Fruit fly (Drosophila melanogaster) whole organism, embryonic: ENCODE results near the gene AstC.

Source experiments
- ATbp ChIP-seq: fragments of 200-800 bp; sonication (Bioruptor generic); optimal IDR thresholded peaks from 2 replicates; lab custom pipeline; 2017; ENCODE audit warnings: missing biosample characterization, mild to moderate bottlenecking, missing genetic modification characterization, missing genetic modification reagents
- CG10209 ChIP-seq: fragments of 200-800 bp; sonication (Bioruptor generic); optimal IDR thresholded peaks from 3 replicates; lab custom pipeline; 2017; ENCODE audit warnings: missing biosample characterization, mild to moderate bottlenecking, missing genetic modification characterization, missing genetic modification reagents
- CG10979 ChIP-seq: fragments of 200-800 bp; sonication (Bioruptor generic); optimal IDR thresholded peaks from 2 replicates; lab custom pipeline; 2018; ENCODE audit warnings: missing biosample characterization, mild to moderate bottlenecking, missing genetic modification characterization, moderate library complexity
- CG11504 ChIP-seq: fragments of 200-800 bp; sonication (Bioruptor generic); optimal IDR thresholded peaks from 3 replicates; lab custom pipeline; 2019; ENCODE audit warnings: missing biosample characterization, mild to moderate bottlenecking, missing genetic modification characterization, moderate library complexity
- CG14860 ChIP-seq: fragments of 200-800 bp; sonication (Bioruptor generic); IDR thresholded peaks from 3 replicates; pipeline ENCODE4 v1.3.6; 2022; ENCODE audit warnings: missing biosample characterization, missing genetic modification characterization; ENCODE audit not compliant: partially characterized antibody
- CG15601 ChIP-seq: fragments of 200-800 bp; sonication (Bioruptor generic); optimal IDR thresholded peaks from 3 replicates; lab custom pipeline; 2019; ENCODE audit warnings: missing biosample characterization, mild to moderate bottlenecking, missing genetic modification characterization, moderate library complexity
- CG16813 ChIP-seq: fragments of 200-800 bp; sonication (Bioruptor generic); IDR thresholded peaks from 3 replicates; pipeline ENCODE4 v1.3.6; 2022; ENCODE audit warnings: missing biosample characterization, missing genetic modification characterization; ENCODE audit not compliant: partially characterized antibody
- CG17612 ChIP-seq: fragments of 200-800 bp; sonication (Bioruptor generic); IDR thresholded peaks from 2 replicates; pipeline ENCODE4 v1.3.6; 2022; ENCODE audit warnings: missing biosample characterization, missing genetic modification characterization
- CG18619 ChIP-seq: fragments of 200-800 bp; sonication (Bioruptor generic); optimal IDR thresholded peaks from 3 replicates; lab custom pipeline; 2017; ENCODE audit warnings: missing biosample characterization, mild to moderate bottlenecking, missing genetic modification characterization
- CG18764 ChIP-seq: fragments of 200-800 bp; sonication (Bioruptor generic); optimal IDR thresholded peaks from 3 replicates; lab custom pipeline; 2016; ENCODE audit warnings: missing biosample characterization, missing genetic modification characterization
- CG2129 ChIP-seq: fragments of 200-800 bp; sonication (Bioruptor generic); IDR thresholded peaks from 2 replicates; pipeline ENCODE4 v1.3.6; 2022; ENCODE audit warnings: missing biosample characterization, missing genetic modification characterization; ENCODE audit not compliant: partially characterized antibody
- CG2199 ChIP-seq: fragments of 200-800 bp; sonication (Bioruptor generic); IDR thresholded peaks from 3 replicates; pipeline ENCODE4 v1.3.6; 2022; ENCODE audit warnings: missing biosample characterization, missing genetic modification characterization
- CG2889 ChIP-seq: fragments of 200-800 bp; sonication (Bioruptor generic); IDR thresholded peaks from 3 replicates; pipeline ENCODE4 v1.3.6; 2022; ENCODE audit warnings: missing biosample characterization, missing genetic modification characterization
- CG32767 ChIP-seq: fragments of 200-800 bp; sonication (Bioruptor generic); IDR thresholded peaks from 2 replicates; pipeline ENCODE4 v1.3.6; 2022; ENCODE audit warnings: missing biosample characterization, missing genetic modification characterization
- CG42726 ChIP-seq: fragments of 200-800 bp; sonication (Bioruptor generic); IDR thresholded peaks from 2 replicates; pipeline ENCODE4 v1.3.6; 2022; ENCODE audit warnings: missing biosample characterization, missing genetic modification characterization; ENCODE audit not compliant: partially characterized antibody
- CG4282 ChIP-seq: fragments of 200-800 bp; sonication (Bioruptor generic); optimal IDR thresholded peaks from 2 replicates; lab custom pipeline; 2016; ENCODE audit warnings: missing biosample characterization, missing genetic modification characterization
- CG4820 ChIP-seq: fragments of 200-800 bp; sonication (Bioruptor generic); optimal IDR thresholded peaks from 3 replicates; lab custom pipeline; 2016; ENCODE audit warnings: missing biosample characterization, missing genetic modification characterization
- CG6175 ChIP-seq: fragments of 200-800 bp; sonication (Bioruptor generic); IDR thresholded peaks from 3 replicates; pipeline ENCODE4 v1.3.6; 2022; ENCODE audit warnings: missing biosample characterization, missing genetic modification characterization
- CG8924 ChIP-seq: fragments of 200-800 bp; optimal IDR thresholded peaks from 3 replicates; lab custom pipeline; 2019; ENCODE audit warnings: missing biosample characterization, mild to moderate bottlenecking, missing genetic modification characterization, moderate library complexity
- CG9727 ChIP-seq: fragments of 200-800 bp; sonication (Bioruptor generic); optimal IDR thresholded peaks from 3 replicates; lab custom pipeline; 2017; ENCODE audit warnings: missing biosample characterization, mild to moderate bottlenecking, missing genetic modification characterization
- Chrac-16 ChIP-seq: fragments of 200-800 bp; sonication (Bioruptor generic); optimal IDR thresholded peaks from 3 replicates; lab custom pipeline; 2016; ENCODE audit warnings: missing biosample characterization, missing genetic modification characterization
- CkIIα-i1 ChIP-seq: fragments of 200-800 bp; sonication (Bioruptor generic); IDR thresholded peaks from 2 replicates; pipeline ENCODE4 v1.3.6; 2022; ENCODE audit warnings: missing biosample characterization, missing genetic modification characterization
- Gug ChIP-seq: fragments of 200-800 bp; sonication (Bioruptor generic); IDR thresholded peaks from 4 replicates; pipeline ENCODE4 v1.3.6; 2022; ENCODE audit warnings: missing biosample characterization, missing genetic modification characterization
- Hmr ChIP-seq: fragments of 200-800 bp; sonication (Bioruptor generic); optimal IDR thresholded peaks from 3 replicates; lab custom pipeline; 2017; ENCODE audit warnings: mild to moderate bottlenecking, missing biosample characterization, missing genetic modification reagents, missing genetic modification characterization
- Hr51 ChIP-seq, 2 experiments: fragments of 200-800 bp; sonication (Bioruptor generic); optimal IDR thresholded peaks; 2 replicates in 1 of 2; 3 replicates in 1 of 2; lab custom pipeline; 2016 to 2018; ENCODE audit warnings: missing biosample characterization in 2 of 2, missing genetic modification characterization in 2 of 2, mild to moderate bottlenecking in 1 of 2, moderate library complexity in 1 of 2
- Mad ChIP-seq: fragments of 200-800 bp; sonication (Bioruptor generic); optimal IDR thresholded peaks from 2 replicates; lab custom pipeline; 2016; ENCODE audit warnings: missing biosample characterization, missing genetic modification characterization
- Mes4 ChIP-seq: fragments of 200-800 bp; sonication (Bioruptor generic); optimal IDR thresholded peaks from 2 replicates; lab custom pipeline; 2016; ENCODE audit warnings: missing biosample characterization, missing genetic modification characterization
- NFAT ChIP-seq: fragments of 200-800 bp; sonication (Bioruptor generic); IDR thresholded peaks from 2 replicates; pipeline ENCODE4 v1.3.6; 2022; ENCODE audit warnings: missing biosample characterization, missing genetic modification characterization
- NfI ChIP-seq: fragments of 200-800 bp; sonication (Bioruptor generic); optimal IDR thresholded peaks from 3 replicates; lab custom pipeline; 2018; ENCODE audit warnings: missing biosample characterization, mild to moderate bottlenecking, missing genetic modification characterization, moderate library complexity
- Poxn ChIP-seq: fragments of 200-800 bp; sonication (Bioruptor generic); IDR thresholded peaks from 2 replicates; pipeline ENCODE4 v1.3.6; 2022; ENCODE audit warnings: missing biosample characterization, missing genetic modification characterization
- Side ChIP-seq: fragments of 200-800 bp; sonication (Bioruptor generic); optimal IDR thresholded peaks from 2 replicates; lab custom pipeline; 2016; ENCODE audit warnings: missing biosample characterization, missing genetic modification characterization
- Sox100B ChIP-seq: fragments of 200-800 bp; sonication (Bioruptor generic); optimal IDR thresholded peaks from 3 replicates; lab custom pipeline; 2018; ENCODE audit warnings: missing biosample characterization, mild to moderate bottlenecking, missing genetic modification characterization
- Xrp1 ChIP-seq: fragments of 200-800 bp; sonication (Bioruptor generic); IDR thresholded peaks from 2 replicates; pipeline ENCODE4 v1.3.6; 2022; ENCODE audit warnings: missing biosample characterization, missing genetic modification characterization
- az2 ChIP-seq: fragments of 200-800 bp; sonication (Bioruptor generic); optimal IDR thresholded peaks from 3 replicates; lab custom pipeline; 2016; ENCODE audit warnings: missing biosample characterization, missing genetic modification characterization
- bcd ChIP-seq: fragments of 200-800 bp; sonication (Bioruptor generic); optimal IDR thresholded peaks from 2 replicates; lab custom pipeline; 2017; ENCODE audit warnings: missing biosample characterization, mild to moderate bottlenecking, missing genetic modification characterization
- corto ChIP-seq: fragments of 200-800 bp; sonication (Bioruptor generic); optimal IDR thresholded peaks from 2 replicates; lab custom pipeline; 2016; ENCODE audit warnings: missing biosample characterization, mild to moderate bottlenecking, missing genetic modification characterization, moderate library complexity
- dimm ChIP-seq: fragments of 200-800 bp; sonication (Bioruptor generic); IDR thresholded peaks from 2 replicates; pipeline ENCODE4 v1.3.6; 2022; ENCODE audit warnings: missing biosample characterization, missing genetic modification characterization
- disco-r ChIP-seq: fragments of 200-800 bp; sonication (Bioruptor generic); optimal IDR thresholded peaks from 2 replicates; lab custom pipeline; 2016; ENCODE audit warnings: missing biosample characterization, missing genetic modification characterization
- ewg ChIP-seq: fragments of 200-800 bp; sonication (Bioruptor generic); optimal IDR thresholded peaks from 3 replicates; lab custom pipeline; 2017; ENCODE audit warnings: mild to moderate bottlenecking, missing biosample characterization, missing genetic modification reagents, missing genetic modification characterization
- fd3F ChIP-seq: fragments of 200-800 bp; sonication (Bioruptor generic); optimal IDR thresholded peaks from 2 replicates; lab custom pipeline; 2018; ENCODE audit warnings: missing biosample characterization, mild to moderate bottlenecking, missing genetic modification characterization, moderate library complexity
- grau ChIP-seq: fragments of 200-800 bp; optimal IDR thresholded peaks from 3 replicates; lab custom pipeline; 2019; ENCODE audit warnings: missing biosample characterization, mild to moderate bottlenecking, missing genetic modification characterization, moderate library complexity
- grn ChIP-seq: fragments of 200-800 bp; sonication (Bioruptor generic); optimal IDR thresholded peaks from 3 replicates; lab custom pipeline; 2017; ENCODE audit warnings: missing biosample characterization, missing genetic modification characterization
- gt ChIP-seq: fragments of 200-800 bp; sonication (Bioruptor generic); IDR thresholded peaks from 2 replicates; pipeline ENCODE4 v1.3.6; 2022; ENCODE audit warnings: missing biosample characterization, missing genetic modification characterization
- nmo ChIP-seq: fragments of 200-800 bp; sonication (Bioruptor generic); optimal IDR thresholded peaks from 2 replicates; lab custom pipeline; 2018; ENCODE audit warnings: missing biosample characterization, mild to moderate bottlenecking, missing genetic modification characterization, moderate library complexity
- p53 ChIP-seq: fragments of 200-800 bp; sonication (Bioruptor generic); optimal IDR thresholded peaks from 2 replicates; lab custom pipeline; 2016; ENCODE audit warnings: missing biosample characterization, missing genetic modification characterization
- pum ChIP-seq: fragments of 200-800 bp; sonication (Bioruptor generic); optimal IDR thresholded peaks from 2 replicates; lab custom pipeline; 2016; ENCODE audit warnings: missing biosample characterization, missing genetic modification characterization
- row ChIP-seq: fragments of 200-800 bp; sonication (Bioruptor generic); IDR thresholded peaks from 3 replicates; pipeline ENCODE4 v1.3.6; 2022; ENCODE audit warnings: missing biosample characterization, missing genetic modification characterization
- scrt ChIP-seq: fragments of 200-800 bp; sonication (Bioruptor generic); optimal IDR thresholded peaks from 2 replicates; lab custom pipeline; 2018; ENCODE audit warnings: missing biosample characterization, mild to moderate bottlenecking, missing genetic modification characterization, moderate library complexity
- tll ChIP-seq, 2 experiments: fragments of 200-800 bp in 1 of 2; fragments of >200 bp in 1 of 2; sonication (Bioruptor generic) in 1 of 2; optimal IDR thresholded peaks; 2 replicates each; lab custom pipeline; 2017 to 2019; ENCODE audit warnings: missing biosample characterization in 2 of 2, missing genetic modification characterization in 2 of 2, mild to moderate bottlenecking in 1 of 2, moderate library complexity in 1 of 2
- ttk ChIP-seq: fragments of 200-800 bp; sonication (Bioruptor generic); IDR thresholded peaks from 2 replicates; pipeline ENCODE4 v2.1.2; 2022; ENCODE audit warnings: missing biosample characterization, missing genetic modification characterization
- zfh2 ChIP-seq: fragments of 200-800 bp; sonication (Bioruptor generic); optimal IDR thresholded peaks from 2 replicates; lab custom pipeline; 2016; ENCODE audit warnings: missing biosample characterization, missing genetic modification characterization

AstC gene

dm6 chr2L:11123499-11123898, 42.3 kb upstream of the AstC start, which contains the start of the genes Csl4 and Nup160 (continued):
- TF ChIP-seq Sox100B (GFP tag; lab: Kevin White, UChicago) (no peak), CG18764 (GFP tag; lab: Kevin White, UChicago) (peak; percentile 73), gt (GFP tag; lab: Robert Waterston, UW) (no peak), CG32767 (GFP tag; lab: Robert Waterston, UW) (no peak), CG6175 (GFP tag; lab: Robert Waterston, UW) (no peak), Mad (GFP tag; lab: Kevin White, UChicago) (peak; percentile 79), scrt (GFP tag; lab: Kevin White, UChicago) (no peak), grn (GFP tag; lab: Kevin White, UChicago) (no peak), tll (GFP tag; optimal IDR thresholded peaks at IDR 0.05; lab: Kevin White, UChicago) (no peak), CG10979 (tag; lab: Kevin White, UChicago) (peak; percentile 61), Hmr (GFP tag; lab: Kevin White, UChicago) (no peak), row (GFP tag; lab: Robert Waterston, UW) (peak; percentile 93), Gug (GFP tag; lab: Robert Waterston, UW) (peak; percentile 66; the same call in 2 of the 4 replicates), fd3F (GFP tag; lab: Kevin White, UChicago) (peak; percentile 54), p53 (GFP tag; lab: Kevin White, UChicago) (peak; percentile 71), corto (GFP tag; lab: Kevin White, UChicago) (no peak), CG14860 (GFP tag; lab: Robert Waterston, UW) (no peak), Chrac-16 (peak; percentile 88), az2 (GFP tag; lab: Kevin White, UChicago) (peak; percentile 96), CG16813 (GFP tag; lab: Robert Waterston, UW) (no peak), Side (peak; percentile 89), CG17612 (GFP tag; lab: Robert Waterston, UW) (no peak), ATbp (GFP tag; lab: Kevin White, UChicago) (no peak), CG2199 (GFP tag; lab: Robert Waterston, UW) (no peak), bcd (GFP tag; lab: Kevin White, UChicago) (no peak), Poxn (GFP tag; lab: Robert Waterston, UW) (no peak; the same call in 1 of the 2 replicates), CG15601 (no peak), dimm (GFP tag; lab: Robert Waterston, UW) (no peak), nmo (GFP tag; lab: Kevin White, UChicago) (peak; percentile 77), Xrp1 (peak; percentile 83), CG18619 (GFP tag; lab: Kevin White, UChicago) (no peak), CkIIα-i1 (GFP tag; lab: Robert Waterston, UW) (no peak), CG8924 (tag; lab: Kevin White, UChicago) (peak; percentile 69), Mes4 (GFP tag; lab: Kevin White, UChicago) (peak; percentile 69), CG4820 (GFP tag; lab: Kevin White, UChicago) (peak; percentile 69), CG42726 (GFP tag; lab: Robert Waterston, UW) (no peak), NFAT (GFP tag; lab: Robert Waterston, UW) (peak; percentile 65), CG2889 (no peak), grau (peak; percentile 74), pum (peak; percentile 86), CG9727 (GFP tag; lab: Kevin White, UChicago) (peak; percentile 66), CG4282 (GFP tag; lab: Kevin White, UChicago) (peak; percentile 55), Hr51 (GFP tag; optimal IDR thresholded peaks at IDR 0.05; lab: Kevin White, UChicago) (peak in 1 of 2 experiments; percentile 85), disco-r (peak; percentile 55), zfh2 (GFP tag; lab: Kevin White, UChicago) (peak; percentile 89), ewg (GFP tag; lab: Kevin White, UChicago) (peak; percentile 64), CG2129 (GFP tag; lab: Robert Waterston, UW) (no peak), ttk (peak; percentile 74), NfI (GFP tag; lab: Kevin White, UChicago) (peak; percentile 65), CG10209 (GFP tag; lab: Kevin White, UChicago) (peak; percentile 73), CG11504 (tag; lab: Kevin White, UChicago) (no peak)
